Fruit fly (Drosophila melanogaster): Measurements from ENCODE around the gene Task7.

Task7 gene

DNA sequence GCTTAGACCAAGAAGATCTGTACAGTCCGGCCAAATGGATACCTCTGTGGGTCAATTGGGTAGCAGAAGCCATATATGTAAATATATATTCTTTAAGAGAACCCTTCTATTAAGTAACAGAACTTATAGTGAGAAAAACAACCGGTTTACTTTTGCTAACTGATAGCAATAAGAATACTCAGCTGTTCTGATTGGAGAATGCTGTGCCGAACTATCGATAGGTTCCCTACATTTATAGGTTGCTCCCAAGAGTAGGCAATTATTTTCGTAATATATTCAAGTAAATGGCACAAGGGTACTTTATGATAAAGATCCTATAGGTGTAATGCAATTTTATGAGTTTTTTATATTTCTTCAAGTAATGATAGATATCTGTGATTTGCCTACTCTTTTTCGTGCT is 44.3 kb upstream of the Task7 start, which contains the start of gene GstZ1 (continued):
- TF ChIP-seq insv (GFP tag; optimal IDR thresholded peaks at IDR 0.05) (peak; percentile 70 to 97), luna (GFP tag; optimal IDR thresholded peaks at IDR 0.05) (no peak), CG4707 (GFP tag; optimal IDR thresholded peaks at IDR 0.05) (no peak), Sox100B (GFP tag; optimal IDR thresholded peaks at IDR 0.05) (no peak), CG8359 (GFP tag; optimal IDR thresholded peaks at IDR 0.05; ENCODE audit: borderline replicate concordance) (no peak), Awh (GFP tag; IDR thresholded peaks at IDR 0.05) (no peak)

DNA sequence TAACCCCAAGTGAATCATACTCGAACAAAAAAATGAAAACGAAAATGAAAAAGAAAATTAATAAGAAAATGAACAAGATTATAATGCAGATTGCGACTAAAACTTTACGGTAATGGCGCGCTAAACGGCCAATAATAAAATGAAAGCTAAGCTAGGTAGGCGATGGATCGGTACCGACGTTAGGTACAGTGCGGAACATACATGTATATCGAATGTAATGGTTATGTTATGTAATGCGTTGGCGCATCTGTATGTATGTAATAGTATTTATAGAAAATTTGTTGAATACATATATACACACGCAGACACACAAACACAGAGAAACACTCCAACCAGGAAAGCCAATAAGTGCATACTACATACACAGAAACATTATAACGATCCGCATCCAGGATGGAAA is 42.9 kb upstream of the Task7 start:
- TF ChIP-seq D19A (tag; optimal IDR thresholded peaks at IDR 0.05) (no peak), gro (GFP tag; optimal IDR thresholded peaks at IDR 0.05) (no peak), Ets65A (GFP tag) (peak; percentile 44), CG3838 (GFP tag; optimal IDR thresholded peaks at IDR 0.05) (no peak), Optix (GFP tag; IDR thresholded peaks at IDR 0.05) (no peak), dan (GFP tag; IDR thresholded peaks at IDR 0.05) (no peak), slou (GFP tag; optimal IDR thresholded peaks at IDR 0.05) (no peak), Sox100B (GFP tag; optimal IDR thresholded peaks at IDR 0.05) (no peak), hbn (GFP tag; IDR thresholded peaks at IDR 0.05; ENCODE audit: partially characterized antibody) (no peak), gsb-n (tag; optimal IDR thresholded peaks at IDR 0.05) (no peak), cwo (GFP tag; optimal IDR thresholded peaks at IDR 0.05) (no peak), Hey (tag; optimal IDR thresholded peaks at IDR 0.05) (no peak), Scr (GFP tag; IDR thresholded peaks at IDR 0.05; ENCODE audit: partially characterized antibody) (no peak), CG11695 (GFP tag; IDR thresholded peaks at IDR 0.05) (peak; percentile 60; the same call in 1 of the 3 replicates), Ptx1 (GFP tag; IDR thresholded peaks at IDR 0.05) (no peak), lola (GFP tag; optimal IDR thresholded peaks at IDR 0.05) (peak in 1 of 3 experiments; percentile 1), Med (GFP tag) (peak; percentile 10), zfh1 (GFP tag; IDR thresholded peaks at IDR 0.05) (no peak), br (optimal IDR thresholded peaks at IDR 0.05) (no peak), sens (GFP tag) (peak; percentile 48), kay (GFP tag; optimal IDR thresholded peaks at IDR 0.05) (no peak), NC2α (GFP tag; optimal IDR thresholded peaks at IDR 0.05) (no peak), sc (optimal IDR thresholded peaks at IDR 0.05) (no peak), sc (GFP tag; optimal IDR thresholded peaks at IDR 0.05) (no peak), CG10366 (GFP tag; IDR thresholded peaks at IDR 0.05) (no peak), usp (GFP tag; optimal IDR thresholded peaks at IDR 0.05) (no peak), Max (GFP tag; optimal IDR thresholded peaks at IDR 0.05) (no peak), Pdp1 (GFP tag; optimal IDR thresholded peaks at IDR 0.05) (peak in 1 of 2 experiments; percentile 83), bcd (GFP tag; optimal IDR thresholded peaks at IDR 0.05) (no peak)

DNA sequence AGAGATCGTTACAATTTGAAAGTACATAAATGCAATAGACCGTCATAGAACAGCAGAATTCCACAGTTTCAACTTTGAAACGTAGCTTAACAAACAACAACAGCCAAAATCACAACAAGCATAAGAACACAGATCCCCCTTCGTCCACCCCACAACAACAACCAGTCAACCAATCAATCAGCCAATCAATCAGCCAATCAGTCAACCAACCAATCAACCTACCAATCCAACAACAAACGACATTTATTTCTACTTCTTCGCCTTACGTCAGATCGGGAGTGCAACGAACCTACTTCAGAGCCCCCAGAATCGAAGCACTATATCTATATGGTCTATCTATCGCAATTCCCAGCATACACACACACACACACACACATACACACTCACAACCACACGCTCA is 38.6 kb upstream of the Task7 start:
- TF ChIP-seq CG10274 (GFP tag; optimal IDR thresholded peaks at IDR 0.05) (no peak), klu (GFP tag; IDR thresholded peaks at IDR 0.05) (no peak), CG6272 (GFP tag; IDR thresholded peaks at IDR 0.05) (no peak), Hmr (GFP tag; optimal IDR thresholded peaks at IDR 0.05) (no peak), eyg (GFP tag; optimal IDR thresholded peaks at IDR 0.05) (no peak), hkb (optimal IDR thresholded peaks at IDR 0.05) (no peak), hkb (GFP tag; IDR thresholded peaks at IDR 0.05) (no peak), Dek (tag; optimal IDR thresholded peaks at IDR 0.05) (no peak), sob (GFP tag; IDR thresholded peaks at IDR 0.05) (peak; percentile 12; the same call in 1 of the 2 replicates), pum (GFP tag; optimal IDR thresholded peaks at IDR 0.05) (no peak), lab (GFP tag; optimal IDR thresholded peaks at IDR 0.05) (peak; percentile 13), CG13775 (GFP tag; optimal IDR thresholded peaks at IDR 0.05) (no peak), run (tag; optimal IDR thresholded peaks at IDR 0.05) (no peak), dmrt99B (tag; optimal IDR thresholded peaks at IDR 0.05) (no peak), CG2889 (GFP tag; IDR thresholded peaks at IDR 0.05) (no peak), C15 (GFP tag; IDR thresholded peaks at IDR 0.05) (no peak), CG7987 (GFP tag; optimal IDR thresholded peaks at IDR 0.05) (no peak), CG2712 (tag; optimal IDR thresholded peaks at IDR 0.05) (no peak), sd (tag; optimal IDR thresholded peaks at IDR 0.05) (no peak)

Measured in whole organism, embryonic.